Worm (Caenorhabditis elegans) whole organism, early embryonic: ENCODE measurements around the gene F53A9.7.

Experiments
- B0310.2 ChIP-seq: sonication (generic microtip); optimal IDR thresholded peaks from 2 replicates; lab custom pipeline; 2016; ENCODE audit warnings: mild to moderate bottlenecking, missing genetic modification characterization, missing compliant biosample characterization
- F13C5.2 ChIP-seq: sonication (generic microtip); optimal IDR thresholded peaks from 2 replicates; lab custom pipeline; 2017; ENCODE audit warnings: mild to moderate bottlenecking, missing genetic modification characterization, inconsistent platforms, missing compliant biosample characterization
- aly-1 ChIP-seq: sonication (generic microtip); optimal IDR thresholded peaks from 2 replicates; lab custom pipeline; 2016; ENCODE audit warnings: missing genetic modification characterization, missing compliant biosample characterization
- ama-1 ChIP-seq: fragments of 150-350 bp; optimal IDR thresholded peaks from 2 replicates; lab custom pipeline; 2014
- ceh-36 ChIP-seq: sonication (generic microtip); optimal IDR thresholded peaks from 2 replicates; lab custom pipeline; 2016; ENCODE audit warnings: missing genetic modification characterization, inconsistent platforms, missing compliant biosample characterization
- flt-1 ChIP-seq: fragments of 200-800 bp; sonication (Bioruptor generic); IDR thresholded peaks from 2 replicates; pipeline ENCODE4 v1.3.6; 2022; ENCODE audit warnings: missing genetic modification characterization, missing compliant biosample characterization
- hmbx-1 ChIP-seq: sonication (generic microtip); optimal IDR thresholded peaks from 2 replicates; lab custom pipeline; 2016; ENCODE audit warnings: mild to moderate bottlenecking, missing genetic modification characterization, missing compliant biosample characterization
- hmg-4 ChIP-seq: fragments of 200-800 bp; sonication (Bioruptor generic); optimal IDR thresholded peaks from 2 replicates; lab custom pipeline; 2018; ENCODE audit warnings: mild to moderate bottlenecking, missing genetic modification characterization, missing compliant biosample characterization
- hnd-1 ChIP-seq: sonication (generic microtip); optimal IDR thresholded peaks from 2 replicates; lab custom pipeline; 2016; ENCODE audit warnings: missing genetic modification characterization, missing compliant biosample characterization
- scrt-1 ChIP-seq: fragments of 200-800 bp; sonication (Bioruptor generic); IDR thresholded peaks from 2 replicates; pipeline ENCODE4 v1.3.6; 2022; ENCODE audit warnings: missing genetic modification characterization, missing compliant biosample characterization
- sea-1 ChIP-seq: fragments of 200-800 bp; sonication (Bioruptor generic); conservative IDR thresholded peaks from 2 replicates; pipeline ENCODE4 v1.3.6; 2022; ENCODE audit warnings: missing genetic modification characterization, missing compliant biosample characterization
- tbx-11 ChIP-seq: fragments of 200-800 bp; sonication (Bioruptor generic); IDR thresholded peaks from 2 replicates; pipeline ENCODE4 v1.3.6; 2022; ENCODE audit warnings: missing genetic modification characterization, missing compliant biosample characterization
- tbx-37 ChIP-seq: fragments of 200-800 bp; sonication (Bioruptor generic); conservative IDR thresholded peaks from 2 replicates; pipeline ENCODE4 v1.3.6; 2022; ENCODE audit warnings: missing genetic modification reagents, missing genetic modification characterization, missing compliant biosample characterization
- tra-4 ChIP-seq: sonication (generic microtip); optimal IDR thresholded peaks from 2 replicates; lab custom pipeline; 2017; ENCODE audit warnings: missing genetic modification characterization, missing compliant biosample characterization

DNA sequence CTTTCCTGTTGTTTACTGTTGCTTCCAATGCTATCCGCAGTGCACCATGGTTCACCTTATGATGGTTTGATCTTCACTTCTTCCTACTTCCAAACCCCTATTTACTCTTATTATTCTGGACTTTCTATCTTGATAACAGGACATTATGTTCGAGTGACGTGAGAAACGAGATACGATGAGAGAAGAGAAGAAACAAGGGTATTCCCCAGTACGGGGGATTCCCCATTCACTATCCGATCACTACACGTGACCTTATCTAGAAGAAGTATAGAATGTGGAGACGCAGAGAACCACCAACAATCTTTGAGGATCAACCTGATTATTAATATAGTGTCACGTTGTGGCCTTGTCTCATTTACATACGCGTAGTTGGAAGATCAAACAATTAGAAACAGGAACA, 35.8 kb upstream of the F53A9.7 start:
- TF ChIP-seq ama-1 (lab: Kevin White, UChicago) = no peak
- no peak for TF ChIP-seq tbx-11 (GFP tag; lab: Robert Waterston, UW)
- no peak for TF ChIP-seq ceh-36 (tag; lab: Kevin White, UChicago)
- TF ChIP-seq sea-1 (GFP tag; lab: Robert Waterston, UW) = no peak
- TF ChIP-seq hnd-1 (tag; lab: Kevin White, UChicago) = no peak
- no peak for TF ChIP-seq flt-1 (GFP tag; lab: Robert Waterston, UW)
- TF ChIP-seq tra-4 (tag; lab: Kevin White, UChicago) = no peak
- TF ChIP-seq hmbx-1 (tag; lab: Kevin White, UChicago) = no peak
- no peak for TF ChIP-seq aly-1
- no peak for TF ChIP-seq hmg-4 (GFP tag; lab: Kevin White, UChicago)
- no peak for TF ChIP-seq F13C5.2 (tag; lab: Kevin White, UChicago)
- no peak for TF ChIP-seq B0310.2 (tag; lab: Kevin White, UChicago)
- no peak for TF ChIP-seq tbx-37 (GFP tag; lab: Robert Waterston, UW)
- no peak for TF ChIP-seq scrt-1 (GFP tag; lab: Robert Waterston, UW)
